Fruit fly (Drosophila melanogaster) Kc167 (cell line): ENCODE measurements around the gene CG6125.

Experiments used
- Myc ChIP-seq: fragments of >200 bp; optimal IDR thresholded peaks from 2 replicates; lab custom pipeline; 2017; ENCODE audit warnings: missing external identifiers
- Sin3A ChIP-seq: fragments of >200 bp; optimal IDR thresholded peaks from 2 replicates; lab custom pipeline; 2018; ENCODE audit warnings: missing external identifiers
- h ChIP-seq: fragments of >200 bp; optimal IDR thresholded peaks from 3 replicates; lab custom pipeline; 2018; ENCODE audit warnings: missing external identifiers
- insv ChIP-seq: fragments of >200 bp; optimal IDR thresholded peaks from 3 replicates; lab custom pipeline; 2018; ENCODE audit warnings: missing external identifiers
- psq ChIP-seq: fragments of >200 bp; optimal IDR thresholded peaks from 2 replicates; lab custom pipeline; 2017; ENCODE audit warnings: missing external identifiers
- ttk ChIP-seq: sonication (Bioruptor generic); optimal IDR thresholded peaks from 2 replicates; lab custom pipeline; 2017; ENCODE audit warnings: missing external identifiers

Gene CG6125

DNA sequence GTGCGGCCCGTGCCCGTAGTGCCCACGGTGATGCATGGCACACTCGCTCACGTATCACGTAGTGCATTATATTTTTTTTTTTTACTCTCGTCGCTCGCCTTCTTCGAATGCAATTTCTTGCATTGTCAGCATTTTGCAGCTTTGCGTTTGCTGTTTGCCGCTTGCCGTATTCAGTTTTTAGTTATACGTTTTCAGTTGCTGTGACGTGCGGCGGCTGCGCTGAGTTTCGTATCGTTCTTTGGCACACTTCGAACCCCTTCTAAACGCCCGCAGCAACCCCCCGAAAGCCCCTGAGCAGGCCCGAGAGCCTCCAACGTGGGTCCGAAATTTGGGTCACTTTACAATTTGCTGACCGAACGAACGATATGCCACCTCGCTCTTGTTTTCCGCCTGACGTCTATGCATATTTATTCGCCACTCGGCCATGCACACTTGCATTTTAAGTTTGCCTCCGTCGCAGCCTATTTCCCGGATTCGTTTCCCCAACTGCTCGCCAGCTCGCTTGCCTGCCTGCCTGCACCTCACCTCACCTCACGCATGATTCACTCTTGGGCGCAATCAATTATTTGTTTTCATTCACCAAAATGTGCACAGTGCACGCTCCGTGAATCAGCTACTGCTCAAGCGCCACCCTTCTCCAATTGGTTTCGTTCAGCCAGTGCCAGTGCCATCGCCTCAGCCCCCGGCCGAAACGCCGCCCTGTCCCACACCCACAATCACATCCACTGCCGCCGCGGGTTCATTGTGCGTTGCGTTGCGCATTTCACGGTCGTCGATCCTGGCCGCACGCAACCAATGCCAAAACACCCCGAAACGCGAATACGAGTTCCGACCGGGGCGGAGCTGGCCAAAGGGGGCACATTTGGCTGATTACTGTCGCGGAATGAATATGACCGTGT lies 4.1 kb upstream of the CG6125 start:
- TF ChIP-seq Sin3A (lab: Kevin White, UChicago) (no peak), insv (lab: Kevin White, UChicago) (no peak), Myc (no peak), h (lab: Kevin White, UChicago) (no peak), psq (lab: Kevin White, UChicago) (no peak), ttk (lab: Kevin White, UChicago) (no peak)

DNA sequence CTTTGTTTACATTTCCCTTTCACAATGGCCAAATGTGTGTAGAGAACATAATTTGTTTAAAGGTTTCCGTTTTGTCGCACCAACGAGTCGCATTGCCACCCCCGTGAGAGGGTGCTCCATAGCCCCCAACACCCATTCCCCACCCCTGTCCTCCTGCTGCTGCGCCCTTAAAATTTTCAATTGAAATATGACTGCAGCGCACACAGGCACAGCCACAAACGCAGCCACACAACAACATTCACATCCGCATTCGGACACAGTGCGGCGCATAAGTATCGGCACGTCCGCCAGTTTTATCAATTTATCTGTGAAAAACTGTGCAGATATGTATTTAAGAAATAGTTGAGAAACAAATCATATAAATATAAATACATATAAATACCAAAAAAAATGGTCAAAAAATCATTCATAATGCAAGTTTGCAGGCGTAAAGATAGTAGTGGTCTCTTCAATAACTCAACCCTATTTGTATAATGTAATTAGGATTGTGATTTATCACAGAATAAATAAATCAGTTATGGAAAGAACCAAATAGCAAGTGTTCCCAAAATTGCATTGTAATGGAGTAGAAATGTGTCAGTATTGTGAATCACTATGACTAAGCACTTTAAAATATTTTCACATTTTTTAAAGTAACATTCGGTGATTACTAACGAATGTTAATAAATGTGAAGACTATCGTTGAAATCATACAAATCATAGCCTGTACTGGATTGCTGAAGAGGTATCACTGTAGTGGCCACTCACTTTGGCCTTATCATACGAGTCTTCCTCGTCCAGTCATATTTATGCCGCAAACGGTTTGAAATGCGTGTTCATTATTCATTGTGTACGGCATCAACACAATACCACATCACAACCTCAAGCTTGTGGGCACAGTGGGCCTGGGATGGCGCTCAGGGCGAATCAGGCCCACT lies 3.2 kb upstream of the CG6125 start:
- TF ChIP-seq Myc: no peak
- TF ChIP-seq Sin3A (lab: Kevin White, UChicago): no peak
- TF ChIP-seq h (lab: Kevin White, UChicago): no peak
- no peak for TF ChIP-seq ttk (lab: Kevin White, UChicago)
- no peak for TF ChIP-seq insv (lab: Kevin White, UChicago)
- no peak for TF ChIP-seq psq (lab: Kevin White, UChicago)

DNA sequence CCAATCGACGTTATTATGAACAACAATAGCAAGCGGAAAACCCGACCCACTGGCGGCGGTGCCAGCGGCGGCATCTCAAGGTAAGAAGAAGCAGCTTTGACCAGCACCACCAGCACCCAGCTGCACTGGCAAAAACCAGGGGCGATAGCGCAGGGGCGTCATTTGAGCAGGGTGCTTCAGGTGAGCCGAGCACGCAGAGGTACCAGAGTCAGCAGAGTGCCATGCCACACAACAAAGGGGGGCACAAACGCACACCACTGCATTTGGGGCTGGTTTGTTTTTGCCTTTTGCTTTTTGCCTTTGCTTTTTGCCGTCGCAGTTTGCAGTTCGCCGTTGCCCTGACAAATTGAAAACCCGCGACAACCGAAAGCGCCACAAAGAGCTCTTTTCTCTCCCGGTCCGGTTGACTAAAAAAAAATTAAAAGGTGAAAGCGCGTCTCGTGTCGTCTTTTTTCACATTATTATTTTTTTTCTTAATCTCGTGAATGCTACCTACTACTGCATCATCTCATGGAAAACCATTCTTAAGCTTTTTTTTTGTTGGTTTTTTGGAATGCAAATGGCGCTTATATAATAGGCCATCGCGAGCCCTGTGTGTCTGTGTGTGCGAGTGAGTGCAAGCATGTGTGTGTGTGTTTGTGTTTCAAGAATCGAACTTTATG lies 2.4 kb upstream of the CG6125 start:
- TF ChIP-seq ttk (lab: Kevin White, UChicago) (no peak), psq (lab: Kevin White, UChicago) (no peak), Myc (no peak), insv (lab: Kevin White, UChicago) (no peak), Sin3A (lab: Kevin White, UChicago) (no peak), h (lab: Kevin White, UChicago) (no peak)

DNA sequence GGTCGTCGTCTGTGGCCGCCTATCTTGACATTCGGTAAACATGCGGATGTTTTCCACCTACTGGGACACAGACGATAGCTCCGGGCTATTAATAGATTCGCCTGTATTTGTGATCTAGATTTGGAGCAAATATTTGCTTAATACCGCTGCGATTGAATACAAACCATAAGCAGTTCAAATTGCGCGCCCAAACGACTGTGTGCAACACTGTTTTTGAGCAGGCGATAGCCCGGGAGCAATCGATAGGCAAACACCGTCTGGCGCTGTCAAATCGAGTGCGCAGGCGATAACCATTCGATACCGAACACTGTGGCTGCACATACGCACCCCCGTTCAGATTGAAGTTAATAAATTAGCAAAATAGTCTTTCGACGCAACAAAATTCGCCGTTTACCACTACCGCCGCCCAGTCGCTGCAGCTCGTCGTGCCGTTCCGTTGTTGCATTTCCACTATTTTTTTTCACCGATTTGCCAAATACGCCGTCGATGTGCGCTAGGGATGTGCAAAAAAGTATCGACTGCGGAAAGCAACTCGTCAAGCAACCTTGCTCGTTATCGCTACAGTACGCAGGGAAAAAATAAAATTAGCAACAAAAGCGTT lies 1.4 kb upstream of the CG6125 start, which contains the start of gene Atx2:
TSS of gene Atx2 (plus strand) at position 293 of the 601 bp plus-strand sequence.
- TF ChIP-seq psq (lab: Kevin White, UChicago) (peak; percentile 90), insv (lab: Kevin White, UChicago) (no peak)

DNA sequence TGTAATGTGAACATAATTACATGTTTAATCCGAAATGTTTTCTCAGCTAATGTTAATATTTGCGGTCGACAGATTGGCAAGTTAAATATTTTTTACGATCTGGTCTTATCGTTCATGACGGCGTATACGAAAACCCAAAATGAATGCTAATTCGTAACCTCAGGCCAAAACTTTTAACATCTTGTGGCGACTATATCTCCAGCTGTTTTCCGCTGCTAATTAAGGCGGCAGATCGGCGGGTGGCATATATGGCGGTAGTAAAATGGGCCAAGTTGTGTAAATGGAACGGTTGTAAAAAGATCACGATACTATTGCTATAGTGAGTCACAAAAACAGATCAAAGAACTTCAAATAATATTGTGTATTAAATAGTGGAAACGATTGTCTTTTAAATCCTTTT lies 477 bp downstream of the CG6125 start:
- TF ChIP-seq Myc: no peak
- no peak for TF ChIP-seq psq (lab: Kevin White, UChicago)
- TF ChIP-seq insv (lab: Kevin White, UChicago): no peak
- no peak for TF ChIP-seq h (lab: Kevin White, UChicago)
- TF ChIP-seq ttk (lab: Kevin White, UChicago): no peak
- TF ChIP-seq Sin3A (lab: Kevin White, UChicago): no peak

DNA sequence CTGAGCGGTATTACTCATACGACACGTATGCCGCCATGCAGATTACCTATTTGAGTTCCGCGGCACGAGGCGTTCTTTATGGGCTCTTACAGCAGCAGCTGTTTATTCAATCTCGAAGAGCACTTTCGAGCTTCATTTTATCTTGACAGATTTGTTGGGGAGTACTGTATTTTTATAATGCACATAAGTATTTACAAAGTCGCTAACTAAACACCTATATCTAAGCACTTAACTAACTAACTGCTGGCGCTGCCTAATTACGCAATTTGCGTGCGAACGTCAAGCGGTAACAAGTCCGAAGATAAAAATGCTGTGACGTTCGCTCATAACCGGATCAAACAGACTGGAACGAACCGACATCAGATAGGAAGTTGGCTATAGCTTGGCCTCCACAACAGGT lies 4.2 kb downstream of the CG6125 start:
- TF ChIP-seq h (lab: Kevin White, UChicago): no peak
- TF ChIP-seq psq (lab: Kevin White, UChicago): no peak
- TF ChIP-seq Myc: no peak
- no peak for TF ChIP-seq insv (lab: Kevin White, UChicago)
- TF ChIP-seq ttk (lab: Kevin White, UChicago): no peak
- TF ChIP-seq Sin3A (lab: Kevin White, UChicago): no peak

DNA sequence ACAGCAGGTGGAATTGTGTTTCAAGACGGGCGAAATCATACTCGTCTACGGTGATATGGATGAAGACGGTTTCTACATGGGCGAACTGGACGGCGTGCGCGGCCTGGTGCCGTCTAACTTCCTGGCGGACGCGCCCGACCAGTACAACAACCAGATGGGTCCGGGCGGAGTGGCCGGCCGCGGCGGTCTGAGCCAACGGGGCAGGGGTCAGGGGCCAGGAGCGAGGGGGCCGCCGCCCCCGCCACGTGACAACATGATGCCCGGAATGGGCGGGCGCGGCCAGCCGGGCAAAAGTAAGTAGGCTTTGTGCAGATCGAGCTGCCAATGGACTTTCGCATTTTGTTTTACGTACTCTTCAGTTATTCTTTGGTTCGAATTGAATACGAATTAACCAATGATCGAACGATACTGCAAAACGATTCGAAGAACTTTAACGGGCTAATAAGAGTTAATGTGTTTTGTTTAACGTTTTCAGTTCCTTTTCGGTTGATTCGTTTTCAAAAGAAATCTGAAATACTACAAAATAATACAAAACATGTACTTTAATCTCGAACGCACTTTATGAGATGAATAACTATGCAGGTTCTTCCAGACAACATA lies 13.6 kb downstream of the CG6125 start:
- TF ChIP-seq ttk (lab: Kevin White, UChicago) (no peak), h (lab: Kevin White, UChicago) (no peak), insv (lab: Kevin White, UChicago) (no peak), psq (lab: Kevin White, UChicago) (no peak), Sin3A (lab: Kevin White, UChicago) (no peak), Myc (no peak)

DNA sequence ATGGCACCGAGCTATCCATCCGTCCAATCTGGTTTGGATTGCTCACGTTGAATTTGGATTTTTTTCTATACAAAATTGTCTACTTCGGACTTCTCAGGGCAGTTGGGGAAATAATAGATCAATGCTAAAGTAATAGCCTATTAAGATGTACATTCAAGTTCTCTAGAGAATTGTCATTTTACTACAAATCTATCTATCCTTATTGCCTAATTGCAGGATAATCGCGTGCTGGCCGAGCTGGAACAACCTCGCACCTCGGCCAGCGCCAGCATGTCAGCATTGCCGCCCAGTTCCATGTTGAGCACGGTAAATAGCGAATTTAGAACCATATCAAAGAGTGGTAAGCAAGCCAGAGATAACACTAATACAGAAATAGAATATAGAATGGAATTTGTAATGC lies 24.0 kb downstream of the CG6125 start, which contains the start of gene h-cup:
TSS of gene h-cup (minus strand) at position 101 of the 400 bp plus-strand sequence.
- TF ChIP-seq ttk (lab: Kevin White, UChicago) (no peak), psq (lab: Kevin White, UChicago) (no peak), Sin3A (lab: Kevin White, UChicago) (no peak), Myc (no peak), h (lab: Kevin White, UChicago) (no peak), insv (lab: Kevin White, UChicago) (no peak)

DNA sequence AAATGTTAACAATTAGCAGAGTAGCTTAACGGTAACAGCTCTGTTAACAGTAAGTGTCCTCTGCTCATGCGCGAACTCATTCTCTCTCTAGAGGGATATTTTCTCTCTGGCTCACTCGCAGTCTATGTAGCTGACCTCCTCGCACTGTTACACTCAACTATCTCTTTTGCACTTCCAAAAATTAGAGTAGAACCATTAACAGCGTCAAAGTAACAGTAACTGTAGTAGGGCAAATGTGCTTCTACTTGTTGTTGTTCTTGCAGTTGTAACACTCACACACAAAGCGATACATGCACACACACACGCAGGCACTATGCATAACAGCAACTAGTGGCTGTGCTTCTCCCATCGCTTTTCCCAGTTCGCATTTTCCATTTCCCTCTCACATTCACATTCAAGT lies 27.8 kb downstream of the CG6125 start:
- no peak for TF ChIP-seq Sin3A (lab: Kevin White, UChicago)

DNA sequence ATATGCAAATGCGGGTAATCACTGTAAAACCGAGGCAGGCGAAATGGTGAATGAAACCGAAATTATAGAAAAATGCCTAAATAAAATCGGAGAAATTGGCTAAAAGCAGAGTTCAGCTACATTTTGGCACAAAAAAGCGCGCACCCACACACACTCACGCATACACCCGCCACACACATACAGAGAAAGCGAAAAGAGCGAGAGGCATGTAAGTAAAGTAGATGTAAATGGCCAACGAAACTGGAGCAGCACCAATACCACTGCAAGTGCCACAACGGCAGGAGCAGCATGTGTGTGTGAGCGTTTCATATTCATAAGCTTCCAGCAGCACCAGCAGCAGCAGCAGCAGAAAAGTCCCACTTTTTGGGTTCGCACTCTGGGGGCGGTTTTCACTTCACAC lies 31.4 kb downstream of the CG6125 start:
- TF ChIP-seq ttk (lab: Kevin White, UChicago): no peak
- no peak for TF ChIP-seq Myc
- TF ChIP-seq h (lab: Kevin White, UChicago): no peak
- TF ChIP-seq psq (lab: Kevin White, UChicago): no peak
- no peak for TF ChIP-seq insv (lab: Kevin White, UChicago)
- TF ChIP-seq Sin3A (lab: Kevin White, UChicago): no peak
